Fruit fly (Drosophila melanogaster): ENCODE results near the gene Gr10a.

The Gr10a gene

dm6 chrX:11419212-11419611, 2.0 kb upstream of the Gr10a start (continued):
- TF ChIP-seq CG4854 (GFP tag; optimal IDR thresholded peaks at IDR 0.05) (no peak), CG17385 (GFP tag; optimal IDR thresholded peaks at IDR 0.05) (no peak), CG11456 (GFP tag; IDR thresholded peaks at IDR 0.05) (0 out of 3 replicates have a peak, but pooled peaks have one; percentile 28), CG12391 (tag; optimal IDR thresholded peaks at IDR 0.05) (peak; percentile 1), Awh (GFP tag; IDR thresholded peaks at IDR 0.05) (no peak), CG2678 (tag; optimal IDR thresholded peaks at IDR 0.05) (peak; percentile 37), CG1603 (tag; optimal IDR thresholded peaks at IDR 0.05) (peak; percentile 20), D19A (tag; optimal IDR thresholded peaks at IDR 0.05) (no peak), CG7839 (tag; optimal IDR thresholded peaks at IDR 0.05) (peak; percentile 27), dmrt99B (tag; optimal IDR thresholded peaks at IDR 0.05) (peak; percentile 7), HLH54F (GFP tag; optimal IDR thresholded peaks at IDR 0.05) (no peak), CG15073 (GFP tag; optimal IDR thresholded peaks at IDR 0.05) (no peak), row (GFP tag; IDR thresholded peaks at IDR 0.05) (peak; percentile 59), ind (GFP tag; optimal IDR thresholded peaks at IDR 0.05) (peak; percentile 15), CG13894 (tag; optimal IDR thresholded peaks at IDR 0.05) (no peak), prd (optimal IDR thresholded peaks at IDR 0.05) (no peak), prd (GFP tag; IDR thresholded peaks at IDR 0.05) (0 out of 3 replicates have a peak, but pooled peaks have one; percentile 29), CG2120 (GFP tag; optimal IDR thresholded peaks at IDR 0.05) (peak; percentile 37), crol (GFP tag; IDR thresholded peaks at IDR 0.05) (no peak), H15 (GFP tag; IDR thresholded peaks at IDR 0.05) (no peak), slbo (GFP tag; IDR thresholded peaks at IDR 0.05) (peak; percentile 43; the same call in 1 of the 2 replicates), pan (optimal IDR thresholded peaks at IDR 0.05) (no peak), pan (GFP tag; optimal IDR thresholded peaks at IDR 0.05 in 1 of 2, IDR thresholded peaks at IDR 0.05 in 1 of 2) (peak in 1 of 2 experiments; percentile 44), cas (GFP tag; IDR thresholded peaks at IDR 0.05) (no peak), CG3281 (GFP tag; optimal IDR thresholded peaks at IDR 0.05) (peak; percentile 11), Rfx (GFP tag; IDR thresholded peaks at IDR 0.05) (0 out of 2 replicates have a peak, but pooled peaks have one; percentile 17), CG17361 (GFP tag; IDR thresholded peaks at IDR 0.05) (no peak), Ptx1 (GFP tag; IDR thresholded peaks at IDR 0.05) (peak; percentile 32; the same call in 1 of the 2 replicates), CG6689 (GFP tag; IDR thresholded peaks at IDR 0.05) (peak; percentile 30; the same call in 1 of the 2 replicates), gem (tag; optimal IDR thresholded peaks at IDR 0.05) (peak; percentile 45), eve (GFP tag; optimal IDR thresholded peaks at IDR 0.05) (no peak), fu2 (GFP tag; optimal IDR thresholded peaks at IDR 0.05) (no peak), bcd (GFP tag; optimal IDR thresholded peaks at IDR 0.05) (peak; percentile 1), tap (tag; optimal IDR thresholded peaks at IDR 0.05) (peak; percentile 7), exex (tag; optimal IDR thresholded peaks at IDR 0.05) (no peak), Hsf (GFP tag; optimal IDR thresholded peaks at IDR 0.05) (no peak), twi (tag; optimal IDR thresholded peaks at IDR 0.05) (no peak), Taf1 (GFP tag; IDR thresholded peaks at IDR 0.05) (no peak), CG15269 (tag; optimal IDR thresholded peaks at IDR 0.05) (peak; percentile 17), maf-S (GFP tag; optimal IDR thresholded peaks at IDR 0.05) (no peak), Meics (GFP tag; optimal IDR thresholded peaks at IDR 0.05) (peak; percentile 31), ro (GFP tag; IDR thresholded peaks at IDR 0.05) (no peak), hkb (optimal IDR thresholded peaks at IDR 0.05) (no peak), hkb (GFP tag; IDR thresholded peaks at IDR 0.05) (peak; percentile 33; the same call in 1 of the 2 replicates), Elba2 (GFP tag; optimal IDR thresholded peaks at IDR 0.05) (no peak), lmd (GFP tag; IDR thresholded peaks at IDR 0.05) (peak; percentile 29; the same call in 1 of the 2 replicates), Mes4 (GFP tag; optimal IDR thresholded peaks at IDR 0.05) (no peak), PHDP (tag; optimal IDR thresholded peaks at IDR 0.05) (peak; percentile 22), p53 (GFP tag; optimal IDR thresholded peaks at IDR 0.05) (no peak), Xbp1 (GFP tag; optimal IDR thresholded peaks at IDR 0.05) (peak; percentile 5), CG13424 (tag; optimal IDR thresholded peaks at IDR 0.05) (peak; percentile 28), danr (GFP tag; IDR thresholded peaks at IDR 0.05) (no peak), kah (GFP tag; optimal IDR thresholded peaks at IDR 0.05) (no peak)
